Fruit fly (Drosophila melanogaster) whole organism: ENCODE measurements around the gene Grx3.

ENCODE experiments used
- EcR ChIP-seq, 2 experiments: fragments of >200 bp; optimal IDR thresholded peaks; 2 replicates each; lab custom pipeline; 2017; ENCODE audit warnings: missing biosample characterization in 2 of 2, missing genetic modification characterization in 2 of 2, missing genetic modification reagents in 2 of 2
- pan ChIP-seq: fragments of >200 bp; optimal IDR thresholded peaks from 2 replicates; lab custom pipeline; 2017
- psq ChIP-seq: fragments of >200 bp; optimal IDR thresholded peaks from 2 replicates; lab custom pipeline; 2017
- usp ChIP-seq: fragments of >200 bp; optimal IDR thresholded peaks from 2 replicates; lab custom pipeline; 2017; ENCODE audit warnings: missing biosample characterization, missing genetic modification characterization, mixed read lengths

DNA sequence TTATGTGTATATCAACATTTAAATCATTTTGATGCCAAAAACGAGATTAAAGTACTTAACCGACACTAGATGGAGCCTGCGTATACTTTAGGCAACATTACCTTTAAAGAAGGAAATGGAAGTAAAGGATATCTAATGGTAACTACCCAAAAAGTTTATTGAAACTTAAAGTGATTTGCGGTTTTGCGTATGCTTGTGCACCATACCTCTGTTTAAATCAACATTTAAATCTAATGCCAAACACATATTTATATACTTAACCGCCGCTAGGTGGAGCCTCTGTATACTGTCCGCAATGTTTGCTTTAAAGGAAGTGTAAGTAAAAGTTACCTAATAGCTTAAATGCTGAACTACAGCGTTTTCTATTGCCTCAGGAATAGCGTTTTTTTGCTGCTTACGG is 40.4 kb upstream of the Grx3 start:
- no peak for TF ChIP-seq psq (lab: Kevin White, UChicago)
- no peak for TF ChIP-seq pan
- TF ChIP-seq EcR (GFP tag; optimal IDR thresholded peaks at IDR 0.05; lab: Kevin White, UChicago) = no peak
- no peak for TF ChIP-seq usp
